Worm (Caenorhabditis elegans): ENCODE results near the gene C05G5.1.

C05G5.1 gene

ce11 chrX:14706698-14707285, 33.1 kb downstream of the C05G5.1 start, which contains the start of gene tmem-184:
tmem-184 (minus strand) TSS chrX:14706861.
- TF ChIP-seq pes-1 (GFP tag; IDR thresholded peaks at IDR 0.05): no peak
- TF ChIP-seq tbx-11 (GFP tag; IDR thresholded peaks at IDR 0.05): no peak
- no peak for TF ChIP-seq aly-1 (tag; optimal IDR thresholded peaks at IDR 0.05)
- no peak for TF ChIP-seq ceh-13 (GFP tag; optimal IDR thresholded peaks at IDR 0.05)
- TF ChIP-seq F13C5.2 (tag; optimal IDR thresholded peaks at IDR 0.05): no peak
- no peak for TF ChIP-seq hmg-4 (GFP tag; optimal IDR thresholded peaks at IDR 0.05)
- no peak for TF ChIP-seq flt-1 (GFP tag; IDR thresholded peaks at IDR 0.05)
- no peak for TF ChIP-seq ets-7 (tag; optimal IDR thresholded peaks at IDR 0.05)
- TF ChIP-seq hnd-1 (tag; optimal IDR thresholded peaks at IDR 0.05): no peak
- TF ChIP-seq hmbx-1 (tag; optimal IDR thresholded peaks at IDR 0.05): no peak

- TF ChIP-seq ceh-36 (tag; optimal IDR thresholded peaks at IDR 0.05) (no peak), ama-1 (optimal IDR thresholded peaks at IDR 0.05) (no peak), sea-1 (GFP tag; conservative IDR thresholded peaks at IDR 0.05) (no peak), scrt-1 (GFP tag; IDR thresholded peaks at IDR 0.05) (no peak), tra-4 (tag; optimal IDR thresholded peaks at IDR 0.05) (no peak), B0310.2 (tag; optimal IDR thresholded peaks at IDR 0.05) (no peak), ceh-13 (GFP tag; optimal IDR thresholded peaks at IDR 0.05) (no peak), hnd-1 (tag; optimal IDR thresholded peaks at IDR 0.05) (no peak), flt-1 (GFP tag; IDR thresholded peaks at IDR 0.05) (no peak), F13C5.2 (tag; optimal IDR thresholded peaks at IDR 0.05) (no peak), pes-1 (GFP tag; IDR thresholded peaks at IDR 0.05) (no peak), tbx-37 (GFP tag; conservative IDR thresholded peaks at IDR 0.05) (no peak), hmg-4 (GFP tag; optimal IDR thresholded peaks at IDR 0.05) (no peak), hmbx-1 (tag; optimal IDR thresholded peaks at IDR 0.05) (no peak)
Measured at ce11 chrX:14704933-14705332, 35.0 kb downstream of the C05G5.1 start.

DNA sequence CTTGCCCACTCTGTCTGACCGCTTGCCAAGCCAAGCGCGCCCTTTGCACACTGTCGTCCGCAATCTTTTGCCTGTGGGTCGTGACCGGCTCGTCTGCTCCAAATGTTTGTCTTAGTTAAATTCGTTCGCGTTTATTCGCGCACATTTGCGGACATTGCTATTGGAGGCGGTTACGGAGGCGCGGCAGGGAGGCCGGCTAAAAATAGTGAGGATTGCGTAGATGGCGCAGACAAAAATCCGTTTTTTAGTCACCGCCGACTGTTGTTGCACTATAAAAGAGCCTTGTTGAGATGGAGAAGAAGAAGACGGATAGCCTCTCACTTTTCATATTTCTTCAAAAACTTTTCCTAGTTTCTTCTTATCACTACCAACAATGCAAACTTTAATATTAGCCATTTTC, 38.4 kb downstream of the C05G5.1 start, which contains the start of gene F40E10.5:
Gene F40E10.5 (plus strand): TSS at position 301 of the 400 bp plus-strand sequence.
- TF ChIP-seq ama-1 (optimal IDR thresholded peaks at IDR 0.05): no peak
- no peak for TF ChIP-seq sea-1 (GFP tag; conservative IDR thresholded peaks at IDR 0.05)
- TF ChIP-seq pes-1 (GFP tag; IDR thresholded peaks at IDR 0.05): no peak
- no peak for TF ChIP-seq tbx-37 (GFP tag; conservative IDR thresholded peaks at IDR 0.05)
- TF ChIP-seq hmg-4 (GFP tag; optimal IDR thresholded peaks at IDR 0.05): peak; percentile 22
- no peak for TF ChIP-seq tra-4 (tag; optimal IDR thresholded peaks at IDR 0.05)
- TF ChIP-seq hnd-1 (tag; optimal IDR thresholded peaks at IDR 0.05): no peak

DNA sequence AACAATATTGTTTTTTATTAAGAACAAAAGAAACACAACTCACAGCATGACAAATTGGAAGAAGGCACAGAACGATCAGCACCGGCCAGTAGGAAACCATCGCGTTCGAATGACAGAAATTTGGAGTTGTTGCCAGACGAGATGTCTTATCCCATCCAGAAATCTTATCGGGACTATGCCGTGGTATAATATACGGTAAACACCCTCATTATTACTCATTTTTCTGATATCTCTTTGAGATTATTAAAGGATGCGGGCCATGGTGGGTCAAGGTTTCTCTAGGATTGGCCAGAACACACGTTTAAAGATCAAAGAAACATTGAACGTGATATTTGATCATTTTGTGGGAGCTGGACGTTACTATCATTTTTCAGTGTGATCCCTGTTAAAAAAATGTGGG, 40.1 kb downstream of the C05G5.1 start, which contains the start of gene hch-1:
Gene hch-1 (minus strand): TSS at position 112 of the 400 bp plus-strand sequence.
- TF ChIP-seq tbx-37 (GFP tag; conservative IDR thresholded peaks at IDR 0.05): no peak

DNA sequence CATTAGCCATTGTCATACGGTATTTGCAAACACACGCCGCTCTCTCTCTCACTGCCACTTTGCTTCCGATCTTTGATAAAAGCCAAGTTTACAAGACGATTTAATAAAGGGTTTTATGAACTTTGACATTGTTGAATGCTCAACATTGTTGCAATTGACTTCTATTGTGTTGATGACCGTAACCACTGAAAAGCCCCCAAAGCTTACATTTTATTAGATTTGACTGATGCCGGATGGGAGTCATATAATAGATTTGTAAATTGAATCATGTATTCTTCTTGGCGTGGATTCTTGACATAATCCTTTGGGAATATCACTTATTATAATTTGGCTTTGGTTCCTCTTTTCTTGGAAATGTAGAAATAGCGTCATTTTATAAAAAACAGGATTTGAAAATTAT, 44.0 kb downstream of the C05G5.1 start:
- TF ChIP-seq pes-1 (GFP tag; IDR thresholded peaks at IDR 0.05) (no peak), tbx-37 (GFP tag; conservative IDR thresholded peaks at IDR 0.05) (no peak), hmg-4 (GFP tag; optimal IDR thresholded peaks at IDR 0.05) (no peak), tra-4 (tag; optimal IDR thresholded peaks at IDR 0.05) (no peak), ama-1 (optimal IDR thresholded peaks at IDR 0.05) (no peak), ets-7 (tag; optimal IDR thresholded peaks at IDR 0.05) (no peak), sea-1 (GFP tag; conservative IDR thresholded peaks at IDR 0.05) (no peak), flt-1 (GFP tag; IDR thresholded peaks at IDR 0.05) (no peak), scrt-1 (GFP tag; IDR thresholded peaks at IDR 0.05) (no peak), tbx-11 (GFP tag; IDR thresholded peaks at IDR 0.05) (no peak)

ce11 chrX:14694633-14695177, 45.2 kb downstream of the C05G5.1 start:
- TF ChIP-seq sea-1 (GFP tag; conservative IDR thresholded peaks at IDR 0.05) (no peak), hnd-1 (tag; optimal IDR thresholded peaks at IDR 0.05) (no peak), hmbx-1 (tag; optimal IDR thresholded peaks at IDR 0.05) (no peak)

DNA sequence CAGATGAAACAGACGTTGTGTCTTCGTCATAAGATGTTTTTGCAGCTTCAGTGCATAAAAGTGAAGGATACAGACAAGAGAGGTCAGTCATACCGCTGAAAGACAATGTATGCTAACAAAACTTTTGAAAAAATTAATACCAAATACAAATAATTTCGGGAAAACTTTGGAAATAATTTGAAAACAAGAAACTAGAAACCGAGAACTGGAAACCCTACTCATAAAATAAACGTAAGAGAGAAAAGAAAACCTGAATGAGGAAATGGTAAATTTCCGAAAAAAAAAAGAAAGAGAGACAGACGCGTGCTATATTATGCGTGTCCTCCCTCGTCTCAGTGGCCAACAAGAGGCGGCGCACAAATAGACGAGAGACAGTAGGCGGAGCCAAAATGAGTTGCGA, 47.0 kb downstream of the C05G5.1 start, which contains the start of gene sox-3:
Gene sox-3 (minus strand): TSS at position 101 of the 400 bp plus-strand sequence.
- TF ChIP-seq hnd-1 (tag; optimal IDR thresholded peaks at IDR 0.05): no peak
- TF ChIP-seq F13C5.2 (tag; optimal IDR thresholded peaks at IDR 0.05): no peak
- no peak for TF ChIP-seq B0310.2 (tag; optimal IDR thresholded peaks at IDR 0.05)
- no peak for TF ChIP-seq sea-1 (GFP tag; conservative IDR thresholded peaks at IDR 0.05)
- TF ChIP-seq pes-1 (GFP tag; IDR thresholded peaks at IDR 0.05): no peak
- no peak for TF ChIP-seq flt-1 (GFP tag; IDR thresholded peaks at IDR 0.05)
- TF ChIP-seq hmg-4 (GFP tag; optimal IDR thresholded peaks at IDR 0.05): no peak
- no peak for TF ChIP-seq scrt-1 (GFP tag; IDR thresholded peaks at IDR 0.05)
- no peak for TF ChIP-seq ama-1 (optimal IDR thresholded peaks at IDR 0.05)
- no peak for TF ChIP-seq aly-1 (tag; optimal IDR thresholded peaks at IDR 0.05)
- TF ChIP-seq hmbx-1 (tag; optimal IDR thresholded peaks at IDR 0.05): no peak
- TF ChIP-seq tbx-37 (GFP tag; conservative IDR thresholded peaks at IDR 0.05): no peak
- TF ChIP-seq ets-7 (tag; optimal IDR thresholded peaks at IDR 0.05): no peak
- no peak for TF ChIP-seq ceh-13 (GFP tag; optimal IDR thresholded peaks at IDR 0.05)
- no peak for TF ChIP-seq tbx-11 (GFP tag; IDR thresholded peaks at IDR 0.05)
- TF ChIP-seq ceh-36 (tag; optimal IDR thresholded peaks at IDR 0.05): no peak
- TF ChIP-seq tra-4 (tag; optimal IDR thresholded peaks at IDR 0.05): no peak
